Worm (Caenorhabditis elegans) whole organism, L1 larva: Measurements from ENCODE around the gene slc-17.8.

Source experiments
- C16A3.4 ChIP-seq: fragments of 150-350 bp; optimal IDR thresholded peaks from 2 replicates; lab custom pipeline; 2014; ENCODE audit warnings: missing biosample characterization, missing genetic modification characterization
- C34B4.2 ChIP-seq: sonication (generic microtip); optimal IDR thresholded peaks from 2 replicates; lab custom pipeline; 2017; ENCODE audit warnings: mild to moderate bottlenecking, missing genetic modification characterization, missing compliant biosample characterization
- egl-27 ChIP-seq, 2 experiments: fragments of 150-350 bp in 1 of 2; sonication (generic microtip); optimal IDR thresholded peaks; 3 replicates each; lab custom pipeline; 2017 to 2018; ENCODE audit warnings: missing biosample characterization in 2 of 2, missing genetic modification characterization in 2 of 2, missing genetic modification reagents in 2 of 2
- lin-39 ChIP-seq: fragments of 150-350 bp; optimal IDR thresholded peaks from 2 replicates; lab custom pipeline; 2014; ENCODE audit warnings: missing biosample characterization, missing genetic modification reagents, missing genetic modification characterization
- lir-3 ChIP-seq: sonication (generic microtip); optimal IDR thresholded peaks from 2 replicates; lab custom pipeline; 2016; ENCODE audit warnings: mild to moderate bottlenecking, missing genetic modification characterization, moderate library complexity, missing compliant biosample characterization; ENCODE audit not compliant: poor library complexity
- lsy-2 ChIP-seq, 2 experiments: fragments of 150-350 bp; optimal IDR thresholded peaks; 2 replicates each; lab custom pipeline; 2014; ENCODE audit warnings: missing biosample characterization in 2 of 2, missing genetic modification characterization in 2 of 2
- nhr-11 ChIP-seq: fragments of 150-350 bp; optimal IDR thresholded peaks from 2 replicates; lab custom pipeline; 2014; ENCODE audit warnings: missing biosample characterization, missing genetic modification characterization
- sptf-1 ChIP-seq: fragments of 150-350 bp; optimal IDR thresholded peaks from 2 replicates; lab custom pipeline; 2014; ENCODE audit warnings: missing biosample characterization, missing genetic modification characterization
- tbx-2 ChIP-seq: sonication (generic microtip); optimal IDR thresholded peaks from 2 replicates; lab custom pipeline; 2016; ENCODE audit warnings: missing genetic modification characterization, missing compliant biosample characterization
- unc-62 ChIP-seq: fragments of 150-350 bp; optimal IDR thresholded peaks from 2 replicates; lab custom pipeline; 2014; ENCODE audit warnings: missing biosample characterization, missing genetic modification reagents, missing genetic modification characterization

- TF ChIP-seq nhr-11 (tag; lab: Kevin White, UChicago) (no peak), egl-27 (tag; optimal IDR thresholded peaks at IDR 0.05; lab: Kevin White, UChicago) (no peak), unc-62 (GFP tag; lab: Kevin White, UChicago) (no peak), lin-39 (no peak), lsy-2 (tag; optimal IDR thresholded peaks at IDR 0.05; lab: Kevin White, UChicago) (no peak), C34B4.2 (no peak), sptf-1 (tag; lab: Kevin White, UChicago) (no peak), lir-3 (tag; lab: Kevin White, UChicago) (no peak), C16A3.4 (tag; lab: Kevin White, UChicago) (no peak), tbx-2 (peak; percentile 0)
Measured at ce11 chrV:8548989-8549388, 3.6 kb upstream of the slc-17.8 start, which contains the start of gene stdh-4.
